Worm (Caenorhabditis elegans) whole organism, L4 larva: Measurements from ENCODE around the gene idpp-6.

Source experiments
- D1046.2 ChIP-seq: fragments of 200-800 bp; sonication (Bioruptor generic); IDR thresholded peaks from 2 replicates; pipeline ENCODE4 v1.3.6; 2022; ENCODE audit warnings: missing genetic modification characterization, missing compliant biosample characterization
- F26F4.8 ChIP-seq: fragments of 200-800 bp; sonication (Bioruptor generic); conservative IDR thresholded peaks from 2 replicates; pipeline ENCODE4 v1.3.6; 2022; ENCODE audit warnings: missing genetic modification characterization, missing compliant biosample characterization
- F37D6.2 ChIP-seq: sonication (generic microtip); optimal IDR thresholded peaks from 2 replicates; lab custom pipeline; 2016; ENCODE audit warnings: mild to moderate bottlenecking, missing genetic modification characterization, missing compliant biosample characterization
- F44E2.7 ChIP-seq: fragments of 200-800 bp; sonication (Bioruptor generic); IDR thresholded peaks from 2 replicates; pipeline ENCODE4 v2.1.2; 2022; ENCODE audit warnings: missing genetic modification characterization, missing compliant biosample characterization
- R02D3.7 ChIP-seq: fragments of 150-350 bp; sonication (generic microtip); optimal IDR thresholded peaks from 3 replicates; lab custom pipeline; 2014; ENCODE audit warnings: missing biosample characterization, missing genetic modification characterization
- T20F7.1 ChIP-seq: fragments of 200-800 bp; sonication (Bioruptor generic); optimal IDR thresholded peaks from 2 replicates; lab custom pipeline; 2018; ENCODE audit warnings: mild to moderate bottlenecking, missing genetic modification characterization, missing compliant biosample characterization
- T26A8.4 ChIP-seq: fragments of 200-800 bp; sonication (Bioruptor generic); IDR thresholded peaks from 2 replicates; pipeline ENCODE4 v1.3.6; 2022; ENCODE audit warnings: missing genetic modification characterization, missing compliant biosample characterization
- Y105C5A.15 ChIP-seq: fragments of 200-800 bp; sonication (Bioruptor generic); IDR thresholded peaks from 2 replicates; pipeline ENCODE4 v1.3.6; 2022; ENCODE audit warnings: missing genetic modification characterization, missing compliant biosample characterization
- Y5F2A.4 ChIP-seq: fragments of 200-800 bp; sonication (Bioruptor generic); optimal IDR thresholded peaks from 2 replicates; lab custom pipeline; 2018; ENCODE audit warnings: mild to moderate bottlenecking, missing genetic modification characterization, missing compliant biosample characterization
- aha-1 ChIP-seq: fragments of 150-350 bp; peaks from one replicate; lab custom pipeline; 2014; ENCODE audit warnings: missing biosample characterization, missing genetic modification characterization
- aly-2 ChIP-seq: sonication (generic microtip); optimal IDR thresholded peaks from 2 replicates; lab custom pipeline; 2018; ENCODE audit warnings: missing biosample characterization, missing genetic modification characterization
- attf-4 ChIP-seq: sonication (generic microtip); optimal IDR thresholded peaks from 3 replicates; lab custom pipeline; 2017; ENCODE audit warnings: missing biosample characterization, missing genetic modification characterization
- ceh-32 ChIP-seq: sonication (generic microtip); optimal IDR thresholded peaks from 2 replicates; lab custom pipeline; 2016; ENCODE audit warnings: mild to moderate bottlenecking, missing genetic modification characterization, missing compliant biosample characterization; ENCODE audit not compliant: poor library complexity
- ceh-62 ChIP-seq: sonication (generic microtip); optimal IDR thresholded peaks from 2 replicates; lab custom pipeline; 2017; ENCODE audit warnings: missing biosample characterization, missing genetic modification characterization
- cey-2 ChIP-seq: sonication (generic microtip); optimal IDR thresholded peaks from 3 replicates; lab custom pipeline; 2017; ENCODE audit warnings: missing genetic modification characterization, mild to moderate bottlenecking, missing compliant biosample characterization, antibody characterized with exemption, borderline replicate concordance; ENCODE audit not compliant: insufficient read depth
- daf-12 ChIP-seq: fragments of 150-350 bp; optimal IDR thresholded peaks from 2 replicates; lab custom pipeline; 2014; ENCODE audit warnings: missing biosample characterization, missing genetic modification reagents, missing genetic modification characterization
- daf-19 ChIP-seq: fragments of 200-800 bp; sonication (Bioruptor generic); conservative IDR thresholded peaks from 2 replicates; pipeline ENCODE4 v1.3.6; 2022; ENCODE audit warnings: missing genetic modification characterization, missing compliant biosample characterization
- dmd-8 ChIP-seq: fragments of 200-800 bp; sonication (Bioruptor generic); IDR thresholded peaks from 2 replicates; pipeline ENCODE4 v1.3.6; 2022; ENCODE audit warnings: missing genetic modification characterization, missing compliant biosample characterization
- duxl-1 ChIP-seq: sonication (generic microtip); optimal IDR thresholded peaks from 2 replicates; lab custom pipeline; 2016; ENCODE audit warnings: mild to moderate bottlenecking, missing genetic modification characterization, moderate library complexity, missing compliant biosample characterization; ENCODE audit not compliant: poor library complexity
- dve-1 ChIP-seq: sonication (generic microtip); optimal IDR thresholded peaks from 2 replicates; lab custom pipeline; 2017; ENCODE audit warnings: antibody characterized with exemption, mild to moderate bottlenecking, missing genetic modification characterization, missing compliant biosample characterization; ENCODE audit not compliant: insufficient read depth
- egl-27 ChIP-seq: sonication (generic microtip); optimal IDR thresholded peaks from 3 replicates; lab custom pipeline; 2017; ENCODE audit warnings: missing biosample characterization, missing genetic modification reagents, missing genetic modification characterization
- egl-43 ChIP-seq: fragments of 200-800 bp; sonication (Bioruptor generic); IDR thresholded peaks from 2 replicates; pipeline ENCODE4 v1.3.6; 2022; ENCODE audit warnings: missing genetic modification reagents, missing genetic modification characterization, missing compliant biosample characterization
- fos-1 ChIP-seq: fragments of 150-350 bp; optimal IDR thresholded peaks from 2 replicates; lab custom pipeline; 2014; ENCODE audit warnings: missing biosample characterization, missing genetic modification characterization
- hif-1 ChIP-seq, 2 experiments: sonication (generic microtip); optimal IDR thresholded peaks; 2 replicates each; lab custom pipeline; 2016 to 2017; ENCODE audit warnings: missing compliant biosample characterization in 2 of 2, missing genetic modification characterization in 2 of 2, missing genetic modification reagents in 2 of 2, missing genotype in 2 of 2, mild to moderate bottlenecking in 1 of 2
- hmg-1.1 ChIP-seq: fragments of 200-800 bp; sonication (Bioruptor generic); IDR thresholded peaks from 2 replicates; pipeline ENCODE4 v1.3.6; 2022; ENCODE audit warnings: missing genetic modification reagents, missing genetic modification characterization, missing compliant biosample characterization
- lin-13 ChIP-seq: fragments of 150-350 bp; optimal IDR thresholded peaks from 2 replicates; lab custom pipeline; 2014; ENCODE audit warnings: missing biosample characterization, missing genetic modification reagents, missing genetic modification characterization
- lin-38 ChIP-seq: fragments of 200-800 bp; sonication (Bioruptor generic); IDR thresholded peaks from 2 replicates; pipeline ENCODE4 v1.3.6; 2022; ENCODE audit warnings: missing genetic modification reagents, missing genetic modification characterization, missing compliant biosample characterization
- lin-39 ChIP-seq: fragments of 150-350 bp; optimal IDR thresholded peaks from 2 replicates; lab custom pipeline; 2014; ENCODE audit warnings: missing biosample characterization, missing genetic modification reagents, missing genetic modification characterization
- lsy-2 ChIP-seq, 2 experiments: fragments of 150-350 bp in 1 of 2; sonication (generic microtip) in 1 of 2; optimal IDR thresholded peaks; 2 replicates each; lab custom pipeline; 2014 to 2017; ENCODE audit warnings: missing biosample characterization in 2 of 2, missing genetic modification characterization in 2 of 2
- madf-9 ChIP-seq: fragments of 200-800 bp; sonication (Bioruptor generic); conservative IDR thresholded peaks from 2 replicates; pipeline ENCODE4 v1.3.6; 2022; ENCODE audit warnings: missing genetic modification reagents, missing genetic modification characterization, missing compliant biosample characterization
- mdl-1 ChIP-seq, 2 experiments: fragments of 150-350 bp in 1 of 2; sonication (generic microtip) in 1 of 2; optimal IDR thresholded peaks; 2 replicates each; lab custom pipeline; 2014 to 2017; ENCODE audit warnings: missing biosample characterization in 2 of 2, missing genetic modification characterization in 2 of 2
- mdt-29 ChIP-seq: fragments of 200-800 bp; sonication (Bioruptor generic); IDR thresholded peaks from 2 replicates; pipeline ENCODE4 v1.3.6; 2022; ENCODE audit warnings: missing genetic modification reagents, missing genetic modification characterization, missing compliant biosample characterization
- mep-1 ChIP-seq: fragments of 150-350 bp; sonication (generic microtip); optimal IDR thresholded peaks from 3 replicates; lab custom pipeline; 2014; ENCODE audit warnings: missing biosample characterization, missing genetic modification characterization
- mxl-2 ChIP-seq: fragments of 200-800 bp; sonication (Bioruptor generic); conservative IDR thresholded peaks from 2 replicates; pipeline ENCODE4 v1.3.6; 2022; ENCODE audit warnings: missing genetic modification reagents, missing genetic modification characterization, missing compliant biosample characterization
- nhr-10 ChIP-seq: fragments of 150-350 bp; optimal IDR thresholded peaks from 2 replicates; lab custom pipeline; 2014; ENCODE audit warnings: missing biosample characterization, missing genetic modification characterization
- nhr-28 ChIP-seq: fragments of 150-350 bp; optimal IDR thresholded peaks from 2 replicates; lab custom pipeline; 2014; ENCODE audit warnings: missing biosample characterization, missing genetic modification characterization
- nhr-42 ChIP-seq: fragments of 200-800 bp; sonication (Bioruptor generic); IDR thresholded peaks from 2 replicates; pipeline ENCODE4 v1.3.6; 2022; ENCODE audit warnings: missing genetic modification characterization, missing compliant biosample characterization
- nhr-76 ChIP-seq: fragments of 150-350 bp; optimal IDR thresholded peaks from 2 replicates; lab custom pipeline; 2014; ENCODE audit warnings: missing biosample characterization, missing genetic modification characterization
- nhr-77 ChIP-seq: fragments of 150-350 bp; optimal IDR thresholded peaks from 2 replicates; lab custom pipeline; 2014; ENCODE audit warnings: missing biosample characterization, missing genetic modification characterization
- php-3 ChIP-seq: fragments of 200-800 bp; sonication (Bioruptor generic); IDR thresholded peaks from 2 replicates; pipeline ENCODE4 v1.3.6; 2022; ENCODE audit warnings: missing genetic modification reagents, missing genetic modification characterization, missing compliant biosample characterization
- saeg-2 ChIP-seq: fragments of 200-800 bp; sonication (Bioruptor generic); IDR thresholded peaks from 2 replicates; pipeline ENCODE4 v1.3.6; 2022; ENCODE audit warnings: missing genetic modification reagents, missing genetic modification characterization, missing compliant biosample characterization
- sdz-12 ChIP-seq: fragments of 200-800 bp; sonication (Bioruptor generic); optimal IDR thresholded peaks from 2 replicates; lab custom pipeline; 2018; ENCODE audit warnings: mild to moderate bottlenecking, missing genetic modification characterization, missing compliant biosample characterization
- set-16 ChIP-seq: fragments of 200-800 bp; sonication (Bioruptor generic); IDR thresholded peaks from 2 replicates; pipeline ENCODE4 v1.3.6; 2022; ENCODE audit warnings: missing genetic modification reagents, missing genetic modification characterization, missing compliant biosample characterization
- snpc-1.2 ChIP-seq: fragments of 200-800 bp; sonication (Bioruptor generic); IDR thresholded peaks from 2 replicates; pipeline ENCODE4 v1.3.6; 2022; ENCODE audit warnings: missing genetic modification reagents, missing genetic modification characterization, missing compliant biosample characterization
- tra-1 ChIP-seq: fragments of 200-800 bp; sonication (Bioruptor generic); IDR thresholded peaks from 2 replicates; pipeline ENCODE4 v1.3.6; 2022; ENCODE audit warnings: missing genetic modification reagents, missing genetic modification characterization, missing compliant biosample characterization
- unc-39 ChIP-seq: sonication (generic microtip); optimal IDR thresholded peaks from 2 replicates; lab custom pipeline; 2017; ENCODE audit warnings: missing biosample characterization, missing genetic modification characterization
- unc-62 ChIP-seq, 3 experiments: fragments of 150-350 bp in 1 of 3; sonication (generic microtip); optimal IDR thresholded peaks in 2 of 3; peaks in 1 of 3; 1 replicate in 1 of 3; 2 replicates in 2 of 3; lab custom pipeline; 2014 to 2017; ENCODE audit warnings: missing biosample characterization in 3 of 3, missing genetic modification characterization in 3 of 3, missing genetic modification reagents in 3 of 3, missing genotype in 1 of 3
- zfp-3 ChIP-seq: fragments of 200-800 bp; sonication (Bioruptor generic); conservative IDR thresholded peaks from 2 replicates; pipeline ENCODE4 v1.3.6; 2022; ENCODE audit warnings: missing genetic modification reagents, missing genetic modification characterization, missing compliant biosample characterization
- zip-11 ChIP-seq: fragments of 200-800 bp; sonication (Bioruptor generic); IDR thresholded peaks from 2 replicates; pipeline ENCODE4 v1.3.6; 2022; ENCODE audit warnings: missing genetic modification characterization, missing compliant biosample characterization
- zip-2 ChIP-seq: fragments of 150-350 bp; optimal IDR thresholded peaks from 2 replicates; lab custom pipeline; 2014; ENCODE audit warnings: missing biosample characterization, missing genetic modification characterization

idpp-6 gene

ce11 chrX:6736358-6736991 lies 46.5 kb upstream of the idpp-6 start (continued):
- peak; percentile 72 for TF ChIP-seq mep-1 (tag; lab: Kevin White, UChicago)
- no peak for TF ChIP-seq set-16 (GFP tag; lab: Robert Waterston, UW)
- no peak for TF ChIP-seq ceh-32 (tag; lab: Kevin White, UChicago)
- TF ChIP-seq mxl-2 (GFP tag; lab: Robert Waterston, UW) = peak; percentile 79
- TF ChIP-seq aly-2 (tag; lab: Kevin White, UChicago) = no peak
- TF ChIP-seq saeg-2 = peak; percentile 67; the same call in 1 of the 2 replicates
- TF ChIP-seq D1046.2 (GFP tag; lab: Robert Waterston, UW) = no peak
- TF ChIP-seq duxl-1 (tag; lab: Kevin White, UChicago) = no peak
- no peak for TF ChIP-seq zip-11
- peak; percentile 57; the same call in 1 of the 2 replicates for TF ChIP-seq T26A8.4 (GFP tag; lab: Robert Waterston, UW)
- no peak for TF ChIP-seq attf-4 (tag; lab: Kevin White, UChicago)
- TF ChIP-seq lin-38 (GFP tag; lab: Robert Waterston, UW) = no peak
- no peak for TF ChIP-seq nhr-77
- no peak for TF ChIP-seq lin-39 (tag; lab: Kevin White, UChicago)
- TF ChIP-seq lin-13 (GFP tag; lab: Kevin White, UChicago) = no peak
- TF ChIP-seq hif-1 (tag; optimal IDR thresholded peaks at IDR 0.05; lab: Kevin White, UChicago) = peak in 1 of 2 experiments; percentile 24
- TF ChIP-seq egl-27 (tag; lab: Kevin White, UChicago) = no peak
- peak; percentile 77 for TF ChIP-seq nhr-28 (tag; lab: Kevin White, UChicago)
- peak; percentile 8 to 45 for TF ChIP-seq lsy-2 (tag; optimal IDR thresholded peaks at IDR 0.05; lab: Kevin White, UChicago)
- peak; percentile 75 for TF ChIP-seq php-3 (GFP tag; lab: Robert Waterston, UW)
- no peak for TF ChIP-seq nhr-76 (tag; lab: Kevin White, UChicago)
- no peak for TF ChIP-seq daf-12 (tag; lab: Kevin White, UChicago)
- TF ChIP-seq unc-39 (tag; lab: Kevin White, UChicago) = no peak
- TF ChIP-seq F26F4.8 (GFP tag; lab: Robert Waterston, UW) = no peak
- TF ChIP-seq mdt-29 = no peak
- TF ChIP-seq nhr-42 = no peak
- no peak for TF ChIP-seq sdz-12 (GFP tag; lab: Kevin White, UChicago)
- TF ChIP-seq snpc-1.2 (GFP tag; lab: Robert Waterston, UW) = no peak
- TF ChIP-seq zip-2 (tag; lab: Kevin White, UChicago) = no peak
- no peak for TF ChIP-seq tra-1 (GFP tag; lab: Robert Waterston, UW)
- no peak for TF ChIP-seq egl-43 (GFP tag; lab: Robert Waterston, UW)
- no peak for TF ChIP-seq Y105C5A.15
- no peak for TF ChIP-seq Y5F2A.4
- TF ChIP-seq ceh-62 (tag; lab: Kevin White, UChicago) = no peak
- no peak for TF ChIP-seq R02D3.7 (tag; lab: Kevin White, UChicago)
- peak; percentile 50 for TF ChIP-seq dve-1
- no peak for TF ChIP-seq daf-19
- TF ChIP-seq zfp-3 (GFP tag; lab: Robert Waterston, UW) = no peak
- no peak for TF ChIP-seq hmg-1.1 (GFP tag; lab: Robert Waterston, UW)
- no peak for TF ChIP-seq F44E2.7 (GFP tag; lab: Robert Waterston, UW)
- no peak for TF ChIP-seq nhr-10 (tag; lab: Kevin White, UChicago)
- TF ChIP-seq unc-62 (GFP tag; optimal IDR thresholded peaks at IDR 0.05 in 1 of 2; lab: Kevin White, UChicago) = peak in 1 of 2 experiments; percentile 100
- no peak for TF ChIP-seq unc-62 (tag; optimal IDR thresholded peaks at IDR 0.05; lab: Kevin White, UChicago)
- TF ChIP-seq dmd-8 (GFP tag; lab: Robert Waterston, UW) = 0 out of 2 replicates have a peak, but pooled peaks have one; percentile 6
- peak; percentile 68 for TF ChIP-seq cey-2 (tag; lab: Kevin White, UChicago)
- no peak for TF ChIP-seq F37D6.2 (tag; lab: Kevin White, UChicago)
- peak; percentile 97 to 98 for TF ChIP-seq mdl-1 (tag; optimal IDR thresholded peaks at IDR 0.05; lab: Kevin White, UChicago)
- no peak for TF ChIP-seq fos-1 (tag; lab: Kevin White, UChicago)
- peak; percentile 97 for TF ChIP-seq aha-1 (tag; lab: Kevin White, UChicago)
- TF ChIP-seq T20F7.1 (GFP tag; lab: Kevin White, UChicago) = peak; percentile 14
- TF ChIP-seq madf-9 (GFP tag; lab: Robert Waterston, UW) = no peak
